Worm (Caenorhabditis elegans) whole organism, midembryonic: ENCODE results near the gene T10C6.7.

Experiments
- T22C8.4 ChIP-seq: fragments of 200-800 bp; sonication (Bioruptor generic); IDR thresholded peaks from 2 replicates; pipeline ENCODE4 v1.3.6; 2022; ENCODE audit warnings: missing genetic modification characterization, missing compliant biosample characterization
- cog-1 ChIP-seq: sonication (generic microtip); optimal IDR thresholded peaks from 2 replicates; lab custom pipeline; 2016; ENCODE audit warnings: missing genetic modification characterization, missing compliant biosample characterization
- flt-1 ChIP-seq: fragments of 200-800 bp; sonication (Bioruptor generic); IDR thresholded peaks from 2 replicates; pipeline ENCODE4 v1.3.6; 2022; ENCODE audit warnings: missing genetic modification characterization, missing compliant biosample characterization
- klf-2 ChIP-seq: fragments of 200-800 bp; sonication (Bioruptor generic); conservative IDR thresholded peaks from 2 replicates; pipeline ENCODE4 v1.3.6; 2022; ENCODE audit warnings: missing genetic modification reagents, missing genetic modification characterization, missing compliant biosample characterization
- med-1 ChIP-seq: sonication (generic microtip); optimal IDR thresholded peaks from 2 replicates; lab custom pipeline; 2017; ENCODE audit warnings: missing genetic modification characterization, mild to moderate bottlenecking, missing compliant biosample characterization, antibody characterized with exemption, missing genetic modification reagents; ENCODE audit not compliant: insufficient read depth
- ref-1 ChIP-seq: fragments of 200-800 bp; sonication (Bioruptor generic); conservative IDR thresholded peaks from 2 replicates; pipeline ENCODE4 v1.3.6; 2022; ENCODE audit warnings: missing genetic modification reagents, missing genetic modification characterization, missing compliant biosample characterization
- tab-1 ChIP-seq: fragments of 200-800 bp; sonication (Bioruptor generic); IDR thresholded peaks from 2 replicates; pipeline ENCODE4 v1.3.6; 2022; ENCODE audit warnings: missing genetic modification characterization, missing compliant biosample characterization
- ztf-23 ChIP-seq: fragments of 200-800 bp; sonication (Bioruptor generic); IDR thresholded peaks from 2 replicates; pipeline ENCODE4 v1.3.6; 2022; ENCODE audit warnings: missing genetic modification reagents, missing genetic modification characterization, missing compliant biosample characterization
- ztf-29 ChIP-seq: fragments of 200-800 bp; sonication (Bioruptor generic); IDR thresholded peaks from 2 replicates; pipeline ENCODE4 v1.3.6; 2022; ENCODE audit warnings: missing genetic modification reagents, missing genetic modification characterization, missing compliant biosample characterization

DNA sequence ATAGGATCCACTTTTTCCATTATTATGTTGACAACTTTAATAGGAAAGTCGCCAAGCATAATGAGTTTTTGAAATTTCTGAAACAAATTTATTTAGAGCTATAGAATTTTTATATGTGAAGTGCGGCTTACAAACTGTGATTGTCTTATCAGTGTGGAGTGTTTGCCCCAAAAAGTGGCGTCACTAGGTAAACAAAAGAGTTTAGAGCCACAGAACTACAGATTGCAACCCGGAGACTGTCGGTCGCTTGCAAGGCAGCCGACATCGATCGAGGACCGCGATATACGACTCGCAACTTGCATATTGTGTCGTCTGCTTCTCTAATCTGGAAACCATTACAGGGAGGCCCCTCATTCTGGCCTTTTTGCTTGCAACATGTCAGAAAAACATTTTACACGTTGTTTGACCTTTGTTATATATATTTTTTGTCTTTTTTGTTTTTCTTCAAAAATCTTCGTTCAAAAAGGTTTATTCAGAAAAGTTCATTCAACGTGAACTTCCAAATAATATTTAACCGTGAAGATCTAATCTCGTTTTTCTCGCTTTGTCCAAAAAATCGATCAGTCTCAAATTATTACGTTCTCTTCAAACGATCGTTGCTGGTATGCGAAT is 48.7 kb downstream of the T10C6.7 start, which contains the start of the genes fbxa-99 and F36G9.13:
- TF ChIP-seq flt-1 (GFP tag; lab: Robert Waterston, UW) = no peak
- TF ChIP-seq med-1 = no peak
- TF ChIP-seq ztf-23 = no peak
- no peak for TF ChIP-seq cog-1 (tag; lab: Kevin White, UChicago)
- TF ChIP-seq T22C8.4 (GFP tag; lab: Robert Waterston, UW) = no peak
- TF ChIP-seq klf-2 (GFP tag; lab: Robert Waterston, UW) = no peak
- no peak for TF ChIP-seq tab-1 (GFP tag; lab: Robert Waterston, UW)
- TF ChIP-seq ztf-29 (GFP tag; lab: Robert Waterston, UW) = no peak
- no peak for TF ChIP-seq ref-1
